Fruit fly (Drosophila melanogaster): ENCODE data around the gene kmr.

- no peak for TF ChIP-seq Eip75B (GFP tag; optimal IDR thresholded peaks at IDR 0.05)
- no peak for TF ChIP-seq CG1621 (tag; optimal IDR thresholded peaks at IDR 0.05)
- TF ChIP-seq CG8119 (GFP tag; IDR thresholded peaks at IDR 0.05) = no peak
Observed at dm6 chr3R:13803185-13803887, 88.3 kb downstream of the kmr start.
